Worm (Caenorhabditis elegans) whole organism, young adult: Measurements from ENCODE around the gene Y116F11B.7.

Experiments used
- die-1 ChIP-seq: sonication (generic microtip); optimal IDR thresholded peaks from 2 replicates; lab custom pipeline; 2016; ENCODE audit warnings: missing genotype, mild to moderate bottlenecking, missing genetic modification characterization, missing compliant biosample characterization
- sdz-38 ChIP-seq: sonication (generic microtip); optimal IDR thresholded peaks from 2 replicates; lab custom pipeline; 2016; ENCODE audit warnings: missing genotype, missing genetic modification characterization, missing compliant biosample characterization

ce11 chrV:19830815-19831214, 17.3 kb upstream of the Y116F11B.7 start, which contains the start of gene pcp-4:
- TF ChIP-seq sdz-38 (tag; lab: Kevin White, UChicago) = no peak
- no peak for TF ChIP-seq die-1
